Worm (Caenorhabditis elegans) whole organism, L1 larva: ENCODE results near the gene F43C11.11.

Experiments used
- C34B4.2 ChIP-seq: sonication (generic microtip); optimal IDR thresholded peaks from 2 replicates; lab custom pipeline; 2017; ENCODE audit warnings: mild to moderate bottlenecking, missing genetic modification characterization, missing compliant biosample characterization
- aly-2 ChIP-seq: fragments of 150-350 bp; optimal IDR thresholded peaks from 2 replicates; lab custom pipeline; 2014; ENCODE audit warnings: missing biosample characterization, missing genetic modification characterization
- mdl-1 ChIP-seq, 2 experiments: fragments of 150-350 bp; optimal IDR thresholded peaks; 2 replicates each; lab custom pipeline; 2014 to 2017; ENCODE audit warnings: missing biosample characterization in 2 of 2, missing genetic modification characterization in 2 of 2, inconsistent platforms in 1 of 2
- nhr-11 ChIP-seq: fragments of 150-350 bp; optimal IDR thresholded peaks from 2 replicates; lab custom pipeline; 2014; ENCODE audit warnings: missing biosample characterization, missing genetic modification characterization
- pag-3 ChIP-seq: sonication (generic microtip); optimal IDR thresholded peaks from 2 replicates; lab custom pipeline; 2017; ENCODE audit warnings: missing genetic modification characterization, mild to moderate bottlenecking, missing compliant biosample characterization, antibody characterized with exemption, borderline replicate concordance; ENCODE audit not compliant: insufficient read depth
- pax-3 ChIP-seq: fragments of 200-800 bp; sonication (Bioruptor generic); optimal IDR thresholded peaks from 2 replicates; lab custom pipeline; 2018; ENCODE audit warnings: mild to moderate bottlenecking, missing genetic modification characterization, moderate library complexity, missing compliant biosample characterization
- swsn-7 ChIP-seq: sonication (generic microtip); optimal IDR thresholded peaks from 2 replicates; lab custom pipeline; 2016; ENCODE audit warnings: missing genetic modification characterization, missing compliant biosample characterization
- unc-30 ChIP-seq: sonication (generic microtip); optimal IDR thresholded peaks from 2 replicates; lab custom pipeline; 2017; ENCODE audit warnings: missing biosample characterization, missing genetic modification characterization
- vab-15 ChIP-seq: sonication (generic microtip); optimal IDR thresholded peaks from 2 replicates; lab custom pipeline; 2017; ENCODE audit warnings: missing genotype, mild to moderate bottlenecking, missing genetic modification characterization, missing compliant biosample characterization
- ztf-11 ChIP-seq, 2 experiments: sonication (generic microtip); optimal IDR thresholded peaks; 2 replicates each; lab custom pipeline; 2016 to 2017; ENCODE audit warnings: missing genetic modification characterization in 2 of 2, missing biosample characterization in 1 of 2, missing compliant biosample characterization in 1 of 2

- TF ChIP-seq mdl-1 (tag; optimal IDR thresholded peaks at IDR 0.05; lab: Kevin White, UChicago) (no peak), vab-15 (tag; lab: Kevin White, UChicago) (no peak), pax-3 (tag; lab: Kevin White, UChicago) (no peak), aly-2 (no peak), C34B4.2 (tag; lab: Kevin White, UChicago) (no peak), swsn-7 (tag; lab: Kevin White, UChicago) (no peak), nhr-11 (tag; lab: Kevin White, UChicago) (no peak), pag-3 (no peak), ztf-11 (tag; optimal IDR thresholded peaks at IDR 0.05; lab: Kevin White, UChicago) (no peak), unc-30 (tag; lab: Kevin White, UChicago) (no peak)
Measured at ce11 chrII:2356795-2357194, 6.8 kb downstream of the F43C11.11 start, which contains the start of gene F43C11.1.
